Worm (Caenorhabditis elegans): ENCODE measurements around the gene msp-50.

DNA sequence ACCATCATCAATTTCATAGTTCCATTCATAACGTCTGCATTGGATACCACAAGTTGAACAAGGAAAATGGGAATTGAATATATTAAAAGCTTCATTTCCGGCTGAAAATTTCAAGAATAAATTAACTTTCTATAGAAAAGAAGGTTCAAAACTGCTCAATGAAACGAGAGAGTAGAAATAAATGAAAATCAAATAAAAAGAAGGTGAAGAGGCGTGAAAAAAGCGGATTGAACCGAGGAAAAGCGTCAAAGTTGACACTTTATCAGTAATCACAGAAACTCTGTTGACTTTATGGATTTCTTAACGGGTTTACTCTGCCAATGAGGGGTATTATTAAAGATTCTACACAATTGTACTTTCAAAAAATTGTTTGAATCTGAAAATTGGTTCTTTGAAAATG lies 38.8 kb downstream of the msp-50 start, which contains the start of gene pho-4:
- TF ChIP-seq skn-1 (tag; optimal IDR thresholded peaks at IDR 0.05) (no peak), unc-62 (GFP tag; optimal IDR thresholded peaks at IDR 0.05) (no peak), ztf-11 (tag; optimal IDR thresholded peaks at IDR 0.05) (no peak), peb-1 (tag; optimal IDR thresholded peaks at IDR 0.05) (no peak), snpc-4 (tag; optimal IDR thresholded peaks at IDR 0.05) (no peak), elt-1 (tag; optimal IDR thresholded peaks at IDR 0.05) (no peak), fos-1 (tag; optimal IDR thresholded peaks at IDR 0.05) (no peak)
